Worm (Caenorhabditis elegans): ENCODE results near the gene Y70G10A.3.
"Not testable (repeated sequence)": the region's sequence is repeated elsewhere in the genome, so short reads cannot be mapped to it uniquely, and the experiment has no call there.

Gene Y70G10A.3

ce11 chrIII:10216585-10217278 lies 22.2 kb upstream of the Y70G10A.3 start, which contains the start of gene cts-1 (continued):
- TF ChIP-seq ztf-7 (tag; optimal IDR thresholded peaks at IDR 0.05) (peak; percentile 34), hif-1 (tag; optimal IDR thresholded peaks at IDR 0.05) (peak in 1 of 2 experiments; percentile 68), hlh-30 (tag; optimal IDR thresholded peaks at IDR 0.05; ENCODE audit: insufficient read depth) (peak; percentile 92), zfp-2 (tag; optimal IDR thresholded peaks at IDR 0.05) (no peak), mdl-1 (tag; optimal IDR thresholded peaks at IDR 0.05) (peak in 1 of 2 experiments; percentile 94), tag-97 (GFP tag; IDR thresholded peaks at IDR 0.05) (no peak), dmd-6 (GFP tag; IDR thresholded peaks at IDR 0.05) (no peak), zip-2 (tag; optimal IDR thresholded peaks at IDR 0.05) (peak; percentile 30), D1046.2 (GFP tag; IDR thresholded peaks at IDR 0.05) (no peak), pha-4 (GFP tag; IDR thresholded peaks at IDR 0.05) (no peak), pha-4 (tag; optimal IDR thresholded peaks at IDR 0.05) (peak; percentile 57), pqm-1 (tag; optimal IDR thresholded peaks at IDR 0.05) (peak; percentile 67), nhr-102 (tag; optimal IDR thresholded peaks at IDR 0.05) (peak; percentile 69)

ce11 chrIII:10218587-10218986 lies 20.3 kb upstream of the Y70G10A.3 start, which contains the start of the genes rde-4 and cox-14:
TSS of gene rde-4 (minus strand) at chrIII:10218646.
TSS of gene cox-14 (plus strand) at chrIII:10218942.
- TF ChIP-seq Y5F2A.4 (GFP tag; optimal IDR thresholded peaks at IDR 0.05) (no peak), egl-27 (tag; optimal IDR thresholded peaks at IDR 0.05) (peak; percentile 9), daf-16 (GFP tag; optimal IDR thresholded peaks at IDR 0.05) (no peak), daf-16 (tag; optimal IDR thresholded peaks at IDR 0.05) (peak; percentile 78), dpl-1 (GFP tag; optimal IDR thresholded peaks at IDR 0.05) (peak; percentile 93), hlh-30 (tag; optimal IDR thresholded peaks at IDR 0.05; ENCODE audit: insufficient read depth) (peak; percentile 88), ces-1 (GFP tag; optimal IDR thresholded peaks at IDR 0.05) (no peak), rbr-2 (tag; optimal IDR thresholded peaks at IDR 0.05) (peak; percentile 73), nhr-77 (tag; optimal IDR thresholded peaks at IDR 0.05) (peak; percentile 66), nhr-28 (tag; optimal IDR thresholded peaks at IDR 0.05) (peak; percentile 68), mep-1 (tag; optimal IDR thresholded peaks at IDR 0.05) (peak; percentile 89), lin-13 (GFP tag; optimal IDR thresholded peaks at IDR 0.05) (peak; percentile 68), mxl-3 (GFP tag; optimal IDR thresholded peaks at IDR 0.05) (no peak), nhr-102 (tag; optimal IDR thresholded peaks at IDR 0.05) (peak; percentile 34), dve-1 (tag; optimal IDR thresholded peaks at IDR 0.05; ENCODE audit: insufficient read depth) (peak; percentile 78), ztf-7 (tag; optimal IDR thresholded peaks at IDR 0.05) (peak; percentile 73), F37D6.2 (tag; optimal IDR thresholded peaks at IDR 0.05) (peak; percentile 30), R02D3.7 (tag; optimal IDR thresholded peaks at IDR 0.05) (no peak), madf-5 (GFP tag; IDR thresholded peaks at IDR 0.05) (no peak), ama-1 (optimal IDR thresholded peaks at IDR 0.05) (peak; percentile 18), unc-130 (GFP tag; optimal IDR thresholded peaks at IDR 0.05) (peak; percentile 56), lsy-2 (tag; optimal IDR thresholded peaks at IDR 0.05) (peak; percentile 96 to 100), fkh-10 (GFP tag; optimal IDR thresholded peaks at IDR 0.05) (peak; percentile 23), mdl-1 (tag; optimal IDR thresholded peaks at IDR 0.05) (peak in 1 of 2 experiments; percentile 17), aha-1 (tag) (peak; percentile 64), nhr-6 (tag; optimal IDR thresholded peaks at IDR 0.05) (peak; percentile 84), pha-4 (GFP tag; IDR thresholded peaks at IDR 0.05) (no peak), pha-4 (tag; optimal IDR thresholded peaks at IDR 0.05) (peak; percentile 57), daf-8 (GFP tag; IDR thresholded peaks at IDR 0.05) (no peak)

- not testable (repeated sequence) for TF ChIP-seq snpc-4 (tag; optimal IDR thresholded peaks at IDR 0.05); daf-19 (GFP tag; conservative IDR thresholded peaks at IDR 0.05); tag-97 (GFP tag; IDR thresholded peaks at IDR 0.05)
Observed at ce11 chrIII:10221860-10222259, 17.0 kb upstream of the Y70G10A.3 start, which contains the start of gene Y70G10A.4. TSS of gene Y70G10A.4 (plus strand) at chrIII:10222160.

Measured in whole organism, L4 larva.